Fruit fly (Drosophila melanogaster): ENCODE measurements around the gene CG10555.

CG10555 gene

dm6 chrX:8398177-8399018 lies at the start of gene CG10555 (continued):
- TF ChIP-seq run (tag; optimal IDR thresholded peaks at IDR 0.05): no peak
- TF ChIP-seq Hr51 (GFP tag; optimal IDR thresholded peaks at IDR 0.05): peak; percentile 80 to 87
- peak; percentile 82 for TF ChIP-seq CG10209 (GFP tag; optimal IDR thresholded peaks at IDR 0.05)
- TF ChIP-seq en (GFP tag; optimal IDR thresholded peaks at IDR 0.05): peak; percentile 64
- TF ChIP-seq gt (GFP tag; IDR thresholded peaks at IDR 0.05): peak; percentile 84
- TF ChIP-seq slp2 (GFP tag; optimal IDR thresholded peaks at IDR 0.05): peak; percentile 79
- TF ChIP-seq D (optimal IDR thresholded peaks at IDR 0.05): no peak
- peak; percentile 71 for TF ChIP-seq D (GFP tag; optimal IDR thresholded peaks at IDR 0.05)
- TF ChIP-seq CG14710 (tag; optimal IDR thresholded peaks at IDR 0.05): peak; percentile 85
- peak; percentile 48 for TF ChIP-seq CG13894 (tag; optimal IDR thresholded peaks at IDR 0.05)
- peak; percentile 80 for TF ChIP-seq da (GFP tag; optimal IDR thresholded peaks at IDR 0.05)
- peak; percentile 92 for TF ChIP-seq CG9817 (tag; optimal IDR thresholded peaks at IDR 0.05)
- TF ChIP-seq CG12769 (tag; optimal IDR thresholded peaks at IDR 0.05): peak; percentile 86
- TF ChIP-seq Sox100B (GFP tag; optimal IDR thresholded peaks at IDR 0.05): peak; percentile 68
- peak; percentile 75 for TF ChIP-seq sna (GFP tag; IDR thresholded peaks at IDR 0.05; ENCODE audit: partially characterized antibody)
- TF ChIP-seq H2.0 (GFP tag; IDR thresholded peaks at IDR 0.05): peak; percentile 89
- 0 out of 4 replicates have a peak, but pooled peaks have one; percentile 38 for TF ChIP-seq chinmo (GFP tag; IDR thresholded peaks at IDR 0.05; ENCODE audit: partially characterized antibody)
- TF ChIP-seq p53 (GFP tag; optimal IDR thresholded peaks at IDR 0.05): peak; percentile 41
- TF ChIP-seq Atf6 (GFP tag; IDR thresholded peaks at IDR 0.05): peak; percentile 91
- peak; percentile 71 for TF ChIP-seq mirr (GFP tag; optimal IDR thresholded peaks at IDR 0.05)
- TF ChIP-seq Dip3 (GFP tag; optimal IDR thresholded peaks at IDR 0.05): peak; percentile 91
- TF ChIP-seq Oaz (GFP tag; IDR thresholded peaks at IDR 0.05): peak; percentile 91
- TF ChIP-seq fd3F (GFP tag; optimal IDR thresholded peaks at IDR 0.05): peak; percentile 56
- no peak for TF ChIP-seq lov (optimal IDR thresholded peaks at IDR 0.05)
- peak; percentile 86 for TF ChIP-seq lov (GFP tag; IDR thresholded peaks at IDR 0.05)
- peak; percentile 67; the same call in 2 of the 3 replicates for TF ChIP-seq CG11560 (tag; IDR thresholded peaks at IDR 0.05)
- TF ChIP-seq zfh2 (GFP tag; optimal IDR thresholded peaks at IDR 0.05): peak; percentile 92
- TF ChIP-seq Blimp-1 (GFP tag; optimal IDR thresholded peaks at IDR 0.05): peak; percentile 87
- peak; percentile 64 for TF ChIP-seq CG9437 (GFP tag; optimal IDR thresholded peaks at IDR 0.05)
- no peak for TF ChIP-seq z (GFP tag; IDR thresholded peaks at IDR 0.05)
- TF ChIP-seq sens (GFP tag): peak; percentile 96
- peak; percentile 38 for TF ChIP-seq Neu2 (GFP tag; optimal IDR thresholded peaks at IDR 0.05; ENCODE audit: borderline replicate concordance)
- peak; percentile 91 for TF ChIP-seq knrl (GFP tag; IDR thresholded peaks at IDR 0.05; ENCODE audit: partially characterized antibody)
- peak; percentile 87 for TF ChIP-seq repo (GFP tag; optimal IDR thresholded peaks at IDR 0.05)
- peak; percentile 19 for TF ChIP-seq CG15073 (GFP tag; optimal IDR thresholded peaks at IDR 0.05)
- peak; percentile 78 for TF ChIP-seq Opbp (GFP tag; IDR thresholded peaks at IDR 0.05; ENCODE audit: partially characterized antibody)
- peak; percentile 43 for TF ChIP-seq ATbp (GFP tag; optimal IDR thresholded peaks at IDR 0.05)
- TF ChIP-seq CG16863 (GFP tag; optimal IDR thresholded peaks at IDR 0.05): peak; percentile 92
- peak; percentile 49 for TF ChIP-seq CG1529 (GFP tag; optimal IDR thresholded peaks at IDR 0.05)
- no peak for TF ChIP-seq Lpt (GFP tag; optimal IDR thresholded peaks at IDR 0.05)
- TF ChIP-seq CG17912 (GFP tag; optimal IDR thresholded peaks at IDR 0.05): peak; percentile 10
- peak; percentile 82 for TF ChIP-seq inv (GFP tag; IDR thresholded peaks at IDR 0.05; ENCODE audit: partially characterized antibody)
- TF ChIP-seq gsb-n (tag; optimal IDR thresholded peaks at IDR 0.05): peak; percentile 21
- peak; percentile 55 for TF ChIP-seq CrebB (tag; optimal IDR thresholded peaks at IDR 0.05)
- TF ChIP-seq grn (GFP tag; optimal IDR thresholded peaks at IDR 0.05): no peak
- peak; percentile 81 for TF ChIP-seq Fer3 (tag; optimal IDR thresholded peaks at IDR 0.05)
- peak; percentile 59 for TF ChIP-seq HHEX (GFP tag; optimal IDR thresholded peaks at IDR 0.05)
- TF ChIP-seq CG15479 (GFP tag; optimal IDR thresholded peaks at IDR 0.05): peak; percentile 66
